Fruit fly (Drosophila melanogaster): ENCODE measurements around the gene CG8004.

The CG8004 gene

DNA sequence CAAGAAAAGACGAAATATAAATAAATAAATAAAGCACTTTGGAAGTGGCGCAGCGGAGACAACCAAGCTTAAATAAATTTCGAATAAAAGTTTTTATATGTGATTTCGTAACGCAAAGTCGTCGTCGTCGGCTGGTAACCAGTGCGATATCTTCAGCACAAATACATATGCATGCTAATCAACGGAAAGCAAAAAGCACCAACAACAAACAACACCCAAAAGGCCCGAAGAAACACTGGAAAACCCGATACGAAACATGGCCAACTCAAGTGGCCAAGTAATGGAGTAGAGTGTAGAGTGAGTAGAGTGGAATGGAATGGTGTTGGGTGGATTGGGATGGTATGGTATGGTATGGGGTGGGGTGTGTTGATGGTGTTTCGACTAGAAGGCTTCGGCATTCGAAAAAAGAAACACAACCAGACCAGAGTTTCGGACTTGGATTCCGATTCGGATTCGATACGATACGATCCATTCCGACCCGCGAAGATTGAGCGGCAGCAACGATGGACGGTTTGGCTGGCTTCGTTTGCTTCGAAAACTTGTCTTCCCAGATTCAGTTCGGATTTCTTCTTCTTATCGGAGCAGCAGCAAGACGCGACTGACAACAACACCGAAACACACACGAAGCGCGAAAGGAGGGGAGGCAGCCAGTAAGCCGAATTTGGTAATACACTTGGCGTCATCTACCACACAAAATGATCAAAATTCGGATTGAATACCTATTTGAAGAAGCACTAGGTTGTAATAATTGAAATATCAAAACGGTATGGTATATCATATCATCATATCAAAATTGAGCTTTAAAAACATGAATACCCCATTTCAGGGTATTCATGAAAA, 25.5 kb downstream of the CG8004 start (continued):
- TF ChIP-seq CG9797 (GFP tag; optimal IDR thresholded peaks at IDR 0.05), result peak; percentile 15
- peak; percentile 96 for TF ChIP-seq CG32532 (GFP tag; IDR thresholded peaks at IDR 0.05)
- TF ChIP-seq sima (GFP tag; optimal IDR thresholded peaks at IDR 0.05), result peak; percentile 92
- TF ChIP-seq CG1529 (GFP tag; optimal IDR thresholded peaks at IDR 0.05), result peak; percentile 84
- peak; percentile 82 for TF ChIP-seq Usf (GFP tag; optimal IDR thresholded peaks at IDR 0.05)
- TF ChIP-seq tap (tag; optimal IDR thresholded peaks at IDR 0.05), result peak; percentile 79
- peak; percentile 91 for TF ChIP-seq CG11085 (GFP tag; IDR thresholded peaks at IDR 0.05)
- peak; percentile 95 for TF ChIP-seq fd3F (GFP tag; optimal IDR thresholded peaks at IDR 0.05)
- TF ChIP-seq slp2 (GFP tag; optimal IDR thresholded peaks at IDR 0.05), result peak; percentile 94
- TF ChIP-seq zfh1 (GFP tag; IDR thresholded peaks at IDR 0.05), result peak; percentile 89
- peak; percentile 58 for TF ChIP-seq CG6683 (GFP tag; optimal IDR thresholded peaks at IDR 0.05)
- peak; percentile 96 for TF ChIP-seq her (GFP tag; optimal IDR thresholded peaks at IDR 0.05)
- TF ChIP-seq Deaf1 (tag; optimal IDR thresholded peaks at IDR 0.05), result peak; percentile 91
- peak; percentile 82; the same call in 2 of the 3 replicates for TF ChIP-seq sr (GFP tag; IDR thresholded peaks at IDR 0.05)
- peak; percentile 91 for TF ChIP-seq schlank (tag; optimal IDR thresholded peaks at IDR 0.05)
- peak; percentile 60 for TF ChIP-seq CG10543 (GFP tag; optimal IDR thresholded peaks at IDR 0.05)
- TF ChIP-seq CG18476 (GFP tag; optimal IDR thresholded peaks at IDR 0.05), result peak; percentile 78
- peak; percentile 89 for TF ChIP-seq CG11723 (GFP tag; optimal IDR thresholded peaks at IDR 0.05)
- peak; percentile 93 for TF ChIP-seq CG7556 (GFP tag; optimal IDR thresholded peaks at IDR 0.05)
- TF ChIP-seq CG13296 (GFP tag; optimal IDR thresholded peaks at IDR 0.05), result peak; percentile 94
- TF ChIP-seq kah (GFP tag; optimal IDR thresholded peaks at IDR 0.05), result peak; percentile 75
- TF ChIP-seq H15 (GFP tag; IDR thresholded peaks at IDR 0.05), result peak; percentile 80
- TF ChIP-seq Dll (GFP tag; IDR thresholded peaks at IDR 0.05; ENCODE audit: partially characterized antibody), result no peak
- TF ChIP-seq pho (GFP tag; optimal IDR thresholded peaks at IDR 0.05), result peak; percentile 96
- TF ChIP-seq unc-4 (GFP tag; IDR thresholded peaks at IDR 0.05; ENCODE audit: partially characterized antibody), result no peak
- no peak for TF ChIP-seq hth (optimal IDR thresholded peaks at IDR 0.05)
- peak; percentile 96 for TF ChIP-seq tx (GFP tag; optimal IDR thresholded peaks at IDR 0.05)
- TF ChIP-seq CG43689 (GFP tag; IDR thresholded peaks at IDR 0.05), result no peak; the same call in none of the 2 replicates
- peak; percentile 89 for TF ChIP-seq CG10274 (GFP tag; optimal IDR thresholded peaks at IDR 0.05)
- peak; percentile 51 for TF ChIP-seq CG7271 (tag; optimal IDR thresholded peaks at IDR 0.05)
- TF ChIP-seq CG3407 (GFP tag; optimal IDR thresholded peaks at IDR 0.05), result peak; percentile 85
- TF ChIP-seq zen2 (GFP tag; IDR thresholded peaks at IDR 0.05; ENCODE audit: partially characterized antibody), result no peak
- peak; percentile 91 for TF ChIP-seq CG12236 (GFP tag; optimal IDR thresholded peaks at IDR 0.05)
- TF ChIP-seq CG34422 (GFP tag; IDR thresholded peaks at IDR 0.05), result peak; percentile 84
- TF ChIP-seq Atf-2 (GFP tag; optimal IDR thresholded peaks at IDR 0.05), result peak; percentile 92
- TF ChIP-seq Mrtf (GFP tag; IDR thresholded peaks at IDR 0.05), result peak; percentile 95
- TF ChIP-seq CG15514 (GFP tag; optimal IDR thresholded peaks at IDR 0.05), result peak; percentile 90
- peak; percentile 97 for TF ChIP-seq slbo (GFP tag; IDR thresholded peaks at IDR 0.05)
- peak; percentile 75 for TF ChIP-seq CG4617 (GFP tag; optimal IDR thresholded peaks at IDR 0.05; ENCODE audit: borderline replicate concordance)
- peak; percentile 83; the same call in 1 of the 2 replicates for TF ChIP-seq klu (GFP tag; IDR thresholded peaks at IDR 0.05)
- TF ChIP-seq CG14441 (GFP tag; IDR thresholded peaks at IDR 0.05), result peak; percentile 89
- peak; percentile 92 for TF ChIP-seq Ssrp (tag; optimal IDR thresholded peaks at IDR 0.05)
- peak in 1 of 3 experiments; percentile 79 for TF ChIP-seq Stat92E (GFP tag; optimal IDR thresholded peaks at IDR 0.05)
- peak; percentile 64 for TF ChIP-seq Spps (tag; optimal IDR thresholded peaks at IDR 0.05)
- TF ChIP-seq CG2889 (GFP tag; IDR thresholded peaks at IDR 0.05), result peak; percentile 94
- peak; percentile 97 for TF ChIP-seq CG12659 (GFP tag; optimal IDR thresholded peaks at IDR 0.05)
- TF ChIP-seq mam (GFP tag; optimal IDR thresholded peaks at IDR 0.05), result peak; percentile 85
- peak; percentile 48 for TF ChIP-seq CG8290 (GFP tag; optimal IDR thresholded peaks at IDR 0.05)
- TF ChIP-seq CG8290 (tag; optimal IDR thresholded peaks at IDR 0.05), result peak; percentile 40 to 99
